Fruit fly (Drosophila melanogaster) whole organism, adult: ENCODE results near the gene per.
A peak's percentile ranks its signal among the peaks of the same experiment; 100 is the strongest.

Experiments used
- CG12768 ChIP-seq: fragments of 200-800 bp; sonication (Bioruptor generic); optimal IDR thresholded peaks from 2 replicates; lab custom pipeline; 2017; ENCODE audit warnings: missing biosample characterization, missing genetic modification characterization, mild to moderate bottlenecking, moderate library complexity, missing genetic modification reagents
- CG5204 ChIP-seq: fragments of 200-800 bp; sonication (Bioruptor generic); optimal IDR thresholded peaks from 2 replicates; lab custom pipeline; 2016; ENCODE audit warnings: missing biosample characterization, missing genetic modification characterization
- CG7045 ChIP-seq: fragments of 200-800 bp; sonication (Bioruptor generic); optimal IDR thresholded peaks from 2 replicates; lab custom pipeline; 2017; ENCODE audit warnings: missing biosample characterization, mild to moderate bottlenecking, missing genetic modification characterization
- CG7101 ChIP-seq: fragments of 200-800 bp; sonication (Bioruptor generic); optimal IDR thresholded peaks from 2 replicates; lab custom pipeline; 2018; ENCODE audit warnings: missing biosample characterization, mild to moderate bottlenecking, missing genetic modification characterization, moderate library complexity
- Hr96 ChIP-seq: fragments of 200-800 bp; sonication (Bioruptor generic); optimal IDR thresholded peaks from 2 replicates; lab custom pipeline; 2016; ENCODE audit warnings: missing biosample characterization, missing genetic modification characterization

dm6 chrX:2703693-2704092 lies 18.3 kb downstream of the per start, which contains the start of gene Ugalt:
- TF ChIP-seq CG7045 (GFP tag; lab: Kevin White, UChicago) (peak; percentile 100), CG5204 (GFP tag; lab: Kevin White, UChicago) (peak; percentile 100), CG12768 (GFP tag; lab: Kevin White, UChicago) (peak; percentile 100), CG7101 (tag; lab: Kevin White, UChicago) (peak; percentile 100), Hr96 (GFP tag; lab: Kevin White, UChicago) (peak; percentile 100)
